Fruit fly (Drosophila melanogaster): Measurements from ENCODE around the gene CG11109.

CG11109 gene

dm6 chr3L:22823230-22823629 lies 48.8 kb upstream of the CG11109 start:
- TF ChIP-seq pho (GFP tag; optimal IDR thresholded peaks at IDR 0.05) (no peak), CG32767 (GFP tag; IDR thresholded peaks at IDR 0.05) (no peak), CG6654 (GFP tag; optimal IDR thresholded peaks at IDR 0.05) (no peak), CG10979 (tag; optimal IDR thresholded peaks at IDR 0.05) (no peak), HLH4C (GFP tag; IDR thresholded peaks at IDR 0.05; ENCODE audit: partially characterized antibody) (0 out of 3 replicates have a peak, but pooled peaks have one; percentile 13), org-1 (GFP tag; optimal IDR thresholded peaks at IDR 0.05) (no peak), CG8290 (GFP tag; optimal IDR thresholded peaks at IDR 0.05) (no peak), CG8290 (tag; optimal IDR thresholded peaks at IDR 0.05) (no peak), so (GFP tag; IDR thresholded peaks at IDR 0.05) (no peak), Ets65A (GFP tag) (peak; percentile 1), HLHmδ (GFP tag; optimal IDR thresholded peaks at IDR 0.05) (no peak), corto (GFP tag; optimal IDR thresholded peaks at IDR 0.05) (peak; percentile 33), crol (GFP tag; IDR thresholded peaks at IDR 0.05) (0 out of 2 replicates have a peak, but pooled peaks have one; percentile 11), CG33557 (GFP tag; optimal IDR thresholded peaks at IDR 0.05) (no peak), CG10267 (tag; optimal IDR thresholded peaks at IDR 0.05) (no peak), CG12155 (GFP tag; optimal IDR thresholded peaks at IDR 0.05) (no peak), az2 (GFP tag; optimal IDR thresholded peaks at IDR 0.05) (no peak), CG6854 (GFP tag; optimal IDR thresholded peaks at IDR 0.05) (no peak), fd64A (GFP tag; optimal IDR thresholded peaks at IDR 0.05) (no peak), B-H1 (GFP tag; IDR thresholded peaks at IDR 0.05) (no peak), BtbVII (GFP tag; optimal IDR thresholded peaks at IDR 0.05) (no peak), pnt (GFP tag; optimal IDR thresholded peaks at IDR 0.05) (no peak)

- TF ChIP-seq CG4617 (GFP tag; optimal IDR thresholded peaks at IDR 0.05; ENCODE audit: borderline replicate concordance) (no peak), rib (GFP tag; IDR thresholded peaks at IDR 0.05) (peak; percentile 98), tll (GFP tag; optimal IDR thresholded peaks at IDR 0.05) (no peak), CG14441 (GFP tag; IDR thresholded peaks at IDR 0.05) (no peak), crol (GFP tag; IDR thresholded peaks at IDR 0.05) (peak; percentile 75), Deaf1 (tag; optimal IDR thresholded peaks at IDR 0.05) (peak; percentile 95), CG14050 (GFP tag; IDR thresholded peaks at IDR 0.05) (no peak), mam (GFP tag; optimal IDR thresholded peaks at IDR 0.05) (no peak), Aef1 (GFP tag; IDR thresholded peaks at IDR 0.05) (no peak), CG7928 (GFP tag; optimal IDR thresholded peaks at IDR 0.05) (no peak), CG18262 (tag; optimal IDR thresholded peaks at IDR 0.05) (no peak), vnd (GFP tag; IDR thresholded peaks at IDR 0.05; ENCODE audit: partially characterized antibody) (no peak), pfk (GFP tag; optimal IDR thresholded peaks at IDR 0.05) (no peak), row (GFP tag; IDR thresholded peaks at IDR 0.05) (peak; percentile 29; the same call in 1 of the 3 replicates), Dref (GFP tag; IDR thresholded peaks at IDR 0.05) (no peak), Ets65A (GFP tag) (no peak), bsh (GFP tag; optimal IDR thresholded peaks at IDR 0.05) (peak in 1 of 2 experiments; percentile 44), MTF-1 (GFP tag; optimal IDR thresholded peaks at IDR 0.05; ENCODE audit: borderline replicate concordance) (no peak), Taf1 (GFP tag; IDR thresholded peaks at IDR 0.05) (no peak), H2.0 (GFP tag; IDR thresholded peaks at IDR 0.05) (no peak), Six4 (GFP tag; optimal IDR thresholded peaks at IDR 0.05) (no peak), CG12071 (GFP tag; optimal IDR thresholded peaks at IDR 0.05) (no peak), grn (GFP tag; optimal IDR thresholded peaks at IDR 0.05) (no peak), Dll (GFP tag; IDR thresholded peaks at IDR 0.05; ENCODE audit: partially characterized antibody) (0 out of 4 replicates have a peak, but pooled peaks have one; percentile 23), Sox100B (GFP tag; optimal IDR thresholded peaks at IDR 0.05) (no peak), Kr (GFP tag; optimal IDR thresholded peaks at IDR 0.05) (no peak), CG34224 (GFP tag; IDR thresholded peaks at IDR 0.05; ENCODE audit: partially characterized antibody) (peak; percentile 63; the same call in 1 of the 3 replicates), CG13424 (tag; optimal IDR thresholded peaks at IDR 0.05) (no peak), CG17568 (GFP tag; optimal IDR thresholded peaks at IDR 0.05) (peak; percentile 11), CG13775 (GFP tag; optimal IDR thresholded peaks at IDR 0.05) (no peak), chm (GFP tag; IDR thresholded peaks at IDR 0.05) (no peak)
These were observed 47.3 kb upstream of the CG11109 start for dm6 chr3L:22824668-22825192.

Measured in whole organism, embryonic.